Fruit fly (Drosophila melanogaster) S2 (cell line): ENCODE data around the gene fz.

Source experiments
- CG8478 ChIP-seq: fragments of >200 bp; optimal IDR thresholded peaks from 2 replicates; lab custom pipeline; 2018
- CTCF ChIP-seq, 2 experiments: fragments of >200 bp; optimal IDR thresholded peaks; 2 replicates each; lab custom pipeline; 2018

dm6 chr3L:14241065-14241464, 33.1 kb upstream of the fz start:
- no peak for TF ChIP-seq CG8478 (lab: Kevin White, UChicago)
- TF ChIP-seq CTCF (optimal IDR thresholded peaks at IDR 0.05; lab: Kevin White, UChicago): no peak
